Fruit fly (Drosophila melanogaster): ENCODE results near the gene Ubc84D.

Gene Ubc84D

dm6 chr3R:7519356-7519755 lies at the start of gene Ubc84D:
Ubc84D (minus strand) TSS chr3R:7519456.
- TF ChIP-seq CG17801 (GFP tag; optimal IDR thresholded peaks at IDR 0.05; ENCODE audit: partially characterized antibody): no peak

dm6 chr3R:7551708-7552107 lies 32.5 kb upstream of the Ubc84D start, which contains the start of gene CG45545:
CG45545 (plus strand) TSS chr3R:7552008.
- no peak for TF ChIP-seq CG17801 (GFP tag; optimal IDR thresholded peaks at IDR 0.05; ENCODE audit: partially characterized antibody)

dm6 chr3R:7548808-7549744 lies 29.8 kb upstream of the Ubc84D start, which contains the start of gene alpha-Est1:
alpha-Est1 (minus strand) TSS chr3R:7549124.
- no peak for TF ChIP-seq CG17801 (GFP tag; optimal IDR thresholded peaks at IDR 0.05; ENCODE audit: partially characterized antibody)

- peak; percentile 35 for TF ChIP-seq CG17801 (GFP tag; optimal IDR thresholded peaks at IDR 0.05; ENCODE audit: partially characterized antibody)
These were observed 22.0 kb upstream of the Ubc84D start, which contains the start of the genes alpha-Est3 and alpha-Est2 for dm6 chr3R:7541145-7541860. alpha-Est3 (minus strand) TSS chr3R:7541631. alpha-Est2 (plus strand) TSS chr3R:7541810.

dm6 chr3R:7538435-7538834 lies 19.2 kb upstream of the Ubc84D start, which contains the start of gene alpha-Est4:
alpha-Est4 (minus strand) TSS chr3R:7538615.
- TF ChIP-seq CG17801 (GFP tag; optimal IDR thresholded peaks at IDR 0.05; ENCODE audit: partially characterized antibody): no peak

dm6 chr3R:7536281-7536680 lies 17.0 kb upstream of the Ubc84D start, which contains the start of gene alpha-Est5:
alpha-Est5 (minus strand) TSS chr3R:7536390.
- TF ChIP-seq CG17801 (GFP tag; optimal IDR thresholded peaks at IDR 0.05; ENCODE audit: partially characterized antibody): no peak

dm6 chr3R:7535606-7536005 lies 16.4 kb upstream of the Ubc84D start:
- TF ChIP-seq CG17801 (GFP tag; optimal IDR thresholded peaks at IDR 0.05; ENCODE audit: partially characterized antibody): no peak

dm6 chr3R:7530184-7530821 lies 11.0 kb upstream of the Ubc84D start, which contains the start of the genes Rtnl2 and alphaTub84D:
Rtnl2 (minus strand) TSS chr3R:7530241.
alphaTub84D (plus strand) TSS chr3R:7530753.
- TF ChIP-seq CG17801 (GFP tag; optimal IDR thresholded peaks at IDR 0.05; ENCODE audit: partially characterized antibody): no peak

- no peak for TF ChIP-seq CG17801 (GFP tag; optimal IDR thresholded peaks at IDR 0.05; ENCODE audit: partially characterized antibody)
These were observed 9.4 kb upstream of the Ubc84D start, which contains the start of gene alpha-Est6 for dm6 chr3R:7528677-7529076. alpha-Est6 (minus strand) TSS chr3R:7528777.

dm6 chr3R:7524160-7524559 lies 4.9 kb upstream of the Ubc84D start:
- no peak for TF ChIP-seq CG17801 (GFP tag; optimal IDR thresholded peaks at IDR 0.05; ENCODE audit: partially characterized antibody)

dm6 chr3R:7523594-7523993 lies 4.3 kb upstream of the Ubc84D start, which contains the start of gene alpha-Est7:
alpha-Est7 (minus strand) TSS chr3R:7523753.
- TF ChIP-seq CG17801 (GFP tag; optimal IDR thresholded peaks at IDR 0.05; ENCODE audit: partially characterized antibody): no peak

- TF ChIP-seq CG17801 (GFP tag; optimal IDR thresholded peaks at IDR 0.05; ENCODE audit: partially characterized antibody): no peak
These were observed 3.2 kb upstream of the Ubc84D start for dm6 chr3R:7522266-7522955.

dm6 chr3R:7515599-7516069 lies 3.6 kb downstream of the Ubc84D start, which contains the start of gene alpha-Est8:
alpha-Est8 (minus strand) TSS chr3R:7515670.
- TF ChIP-seq CG17801 (GFP tag; optimal IDR thresholded peaks at IDR 0.05; ENCODE audit: partially characterized antibody): peak; percentile 58

Measured in ovary, adult (tissue).